Worm (Caenorhabditis elegans): ENCODE data around the gene snf-11.

DNA sequence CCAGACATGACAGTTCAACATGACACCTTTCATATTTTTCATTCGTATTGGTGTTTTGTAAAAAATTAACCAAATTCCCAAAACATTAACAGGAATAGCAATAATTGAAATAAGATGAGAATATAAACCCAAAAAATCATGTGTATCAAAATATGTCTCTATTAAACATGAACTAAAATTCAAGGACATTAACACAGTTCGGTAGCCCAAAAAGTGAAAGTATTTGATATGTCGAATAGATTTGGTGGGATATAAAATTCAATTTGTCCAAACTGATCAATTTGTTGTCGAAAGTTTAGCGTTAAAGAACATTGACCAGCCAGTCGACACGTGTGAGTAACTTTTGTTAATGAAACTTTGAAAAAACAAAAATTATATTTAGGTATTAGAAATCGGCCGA, 5.5 kb downstream of the snf-11 start, which contains the start of gene srh-46:
- TF ChIP-seq nhr-28 (tag; optimal IDR thresholded peaks at IDR 0.05): no peak
- no peak for TF ChIP-seq ama-1 (optimal IDR thresholded peaks at IDR 0.05)
- no peak for TF ChIP-seq nhr-84 (tag; optimal IDR thresholded peaks at IDR 0.05)
- no peak for TF ChIP-seq ceh-63 (GFP tag; optimal IDR thresholded peaks at IDR 0.05)

Measured in whole organism, L1 larva.